Worm (Caenorhabditis elegans) whole organism, late embryonic: Measurements from ENCODE around the gene nspb-9.

Experiments
- C38D4.7 ChIP-seq: fragments of 200-800 bp; sonication (Bioruptor generic); optimal IDR thresholded peaks from 2 replicates; lab custom pipeline; 2018; ENCODE audit warnings: mild to moderate bottlenecking, missing genetic modification characterization, moderate library complexity, missing compliant biosample characterization
- F13H6.1 ChIP-seq: sonication (generic microtip); optimal IDR thresholded peaks from 2 replicates; lab custom pipeline; 2016; ENCODE audit warnings: missing genetic modification characterization, missing compliant biosample characterization
- T23F11.4 ChIP-seq: fragments of 200-800 bp; sonication (Bioruptor generic); optimal IDR thresholded peaks from 2 replicates; lab custom pipeline; 2018; ENCODE audit warnings: mild to moderate bottlenecking, missing genetic modification characterization, missing compliant biosample characterization
- Y22D7AL.16 ChIP-seq: sonication (generic microtip); optimal IDR thresholded peaks from 2 replicates; lab custom pipeline; 2016; ENCODE audit warnings: missing genetic modification characterization, missing compliant biosample characterization
- ahr-1 ChIP-seq: sonication (generic microtip); optimal IDR thresholded peaks from 2 replicates; lab custom pipeline; 2016; ENCODE audit warnings: missing genetic modification characterization, missing compliant biosample characterization
- ceh-18 ChIP-seq: sonication (generic microtip); optimal IDR thresholded peaks from 2 replicates; lab custom pipeline; 2016; ENCODE audit warnings: missing genetic modification characterization, missing compliant biosample characterization
- ceh-34 ChIP-seq: sonication (generic microtip); optimal IDR thresholded peaks from 2 replicates; lab custom pipeline; 2016; ENCODE audit warnings: mild to moderate bottlenecking, missing genetic modification characterization, missing compliant biosample characterization
- ceh-48 ChIP-seq: sonication (generic microtip); optimal IDR thresholded peaks from 2 replicates; lab custom pipeline; 2016; ENCODE audit warnings: missing genetic modification characterization, inconsistent platforms, missing compliant biosample characterization
- che-1 ChIP-seq: sonication (generic microtip); optimal IDR thresholded peaks from 2 replicates; lab custom pipeline; 2016; ENCODE audit warnings: mild to moderate bottlenecking, missing genetic modification characterization, missing compliant biosample characterization
- dmd-4 ChIP-seq: sonication (generic microtip); optimal IDR thresholded peaks from 2 replicates; lab custom pipeline; 2016; ENCODE audit warnings: borderline replicate concordance, missing genetic modification characterization, missing compliant biosample characterization
- dve-1 ChIP-seq: sonication (generic microtip); optimal IDR thresholded peaks from 2 replicates; lab custom pipeline; 2017; ENCODE audit warnings: antibody characterized with exemption, mild to moderate bottlenecking, missing genetic modification characterization, missing compliant biosample characterization
- elt-2 ChIP-seq: sonication (generic microtip); optimal IDR thresholded peaks from 2 replicates; lab custom pipeline; 2016; ENCODE audit warnings: missing genetic modification reagents, missing genetic modification characterization, missing compliant biosample characterization
- ets-4 ChIP-seq: sonication (generic microtip); optimal IDR thresholded peaks from 2 replicates; lab custom pipeline; 2016; ENCODE audit warnings: missing genetic modification characterization, missing compliant biosample characterization
- gmeb-2 ChIP-seq: sonication (generic microtip); optimal IDR thresholded peaks from 2 replicates; lab custom pipeline; 2016; ENCODE audit warnings: missing genetic modification characterization, inconsistent platforms, missing compliant biosample characterization
- hlh-15 ChIP-seq: sonication (generic microtip); optimal IDR thresholded peaks from 2 replicates; lab custom pipeline; 2016; ENCODE audit warnings: missing genetic modification characterization, missing compliant biosample characterization
- hlh-30 ChIP-seq: sonication (generic microtip); optimal IDR thresholded peaks from 2 replicates; lab custom pipeline; 2017; ENCODE audit warnings: antibody characterized with exemption, missing genetic modification characterization, missing compliant biosample characterization; ENCODE audit not compliant: insufficient read depth
- hlh-6 ChIP-seq: sonication (generic microtip); optimal IDR thresholded peaks from 2 replicates; lab custom pipeline; 2016; ENCODE audit warnings: missing genotype, missing genetic modification characterization, missing compliant biosample characterization
- hlh-8 ChIP-seq: sonication (generic microtip); optimal IDR thresholded peaks from 2 replicates; lab custom pipeline; 2016; ENCODE audit warnings: missing genotype, missing genetic modification characterization, missing compliant biosample characterization
- lim-6 ChIP-seq: sonication (generic microtip); optimal IDR thresholded peaks from 2 replicates; lab custom pipeline; 2016; ENCODE audit warnings: missing genetic modification characterization, missing compliant biosample characterization
- lin-11 ChIP-seq: fragments of 200-800 bp; sonication (Bioruptor generic); optimal IDR thresholded peaks from 2 replicates; lab custom pipeline; 2018; ENCODE audit warnings: mild to moderate bottlenecking, missing genetic modification characterization, missing compliant biosample characterization
- madf-2 ChIP-seq: sonication (generic microtip); optimal IDR thresholded peaks from 2 replicates; lab custom pipeline; 2017; ENCODE audit warnings: missing genetic modification characterization, missing compliant biosample characterization
- mec-3 ChIP-seq: sonication (generic microtip); optimal IDR thresholded peaks from 2 replicates; lab custom pipeline; 2016; ENCODE audit warnings: borderline replicate concordance, missing genetic modification characterization, missing compliant biosample characterization
- nfya-1 ChIP-seq: sonication (generic microtip); optimal IDR thresholded peaks from 2 replicates; lab custom pipeline; 2017; ENCODE audit warnings: missing genetic modification characterization, mild to moderate bottlenecking, missing compliant biosample characterization, antibody characterized with exemption, moderate library complexity
- nhr-11 ChIP-seq: fragments of 150-350 bp; optimal IDR thresholded peaks from 2 replicates; lab custom pipeline; 2014; ENCODE audit warnings: missing biosample characterization, missing genetic modification characterization
- npax-4 ChIP-seq: sonication (generic microtip); optimal IDR thresholded peaks from 2 replicates; lab custom pipeline; 2016; ENCODE audit warnings: missing genetic modification characterization, missing compliant biosample characterization
- odd-2 ChIP-seq: sonication (generic microtip); optimal IDR thresholded peaks from 2 replicates; lab custom pipeline; 2017; ENCODE audit warnings: antibody characterized with exemption, mild to moderate bottlenecking, missing genetic modification characterization, missing compliant biosample characterization
- pha-2 ChIP-seq: sonication (generic microtip); optimal IDR thresholded peaks from 2 replicates; lab custom pipeline; 2017; ENCODE audit warnings: mild to moderate bottlenecking, missing genetic modification characterization, missing compliant biosample characterization
- pqm-1 ChIP-seq: sonication (generic microtip); optimal IDR thresholded peaks from 2 replicates; lab custom pipeline; 2016; ENCODE audit warnings: missing genetic modification characterization, missing compliant biosample characterization
- pros-1 ChIP-seq: fragments of 150-350 bp; optimal IDR thresholded peaks from 2 replicates; lab custom pipeline; 2014; ENCODE audit warnings: missing biosample characterization, missing genetic modification reagents, missing genetic modification characterization
- ref-2 ChIP-seq: sonication (generic microtip); optimal IDR thresholded peaks from 2 replicates; lab custom pipeline; 2016; ENCODE audit warnings: missing genetic modification characterization, missing compliant biosample characterization
- sdc-2 ChIP-seq: sonication (generic microtip); optimal IDR thresholded peaks from 2 replicates; lab custom pipeline; 2016; ENCODE audit warnings: missing genotype, missing genetic modification characterization, missing compliant biosample characterization
- sox-4 ChIP-seq: sonication (generic microtip); optimal IDR thresholded peaks from 2 replicates; lab custom pipeline; 2017; ENCODE audit warnings: mild to moderate bottlenecking, missing genetic modification characterization, inconsistent platforms, missing compliant biosample characterization
- syd-9 ChIP-seq: sonication (generic microtip); optimal IDR thresholded peaks from 2 replicates; lab custom pipeline; 2016; ENCODE audit warnings: mild to moderate bottlenecking, missing genetic modification characterization, moderate library complexity, missing compliant biosample characterization
- unc-3 ChIP-seq, 2 experiments: fragments of 200-800 bp in 1 of 2; sonication (Bioruptor generic) in 1 of 2; sonication (generic microtip) in 1 of 2; conservative IDR thresholded peaks in 1 of 2; optimal IDR thresholded peaks in 1 of 2; 2 replicates each; pipeline versions ENCODE4 v1.3.6 to Lab custom; 2016 to 2022; ENCODE audit warnings: missing compliant biosample characterization in 2 of 2, missing genetic modification characterization in 2 of 2, missing genetic modification reagents in 1 of 2
- unc-42 ChIP-seq: sonication (generic microtip); optimal IDR thresholded peaks from 2 replicates; lab custom pipeline; 2016; ENCODE audit warnings: missing genotype, missing genetic modification characterization, missing compliant biosample characterization
- unc-55 ChIP-seq: sonication (generic microtip); optimal IDR thresholded peaks from 2 replicates; lab custom pipeline; 2017; ENCODE audit warnings: missing biosample characterization, missing genetic modification reagents, missing genetic modification characterization
- unc-86 ChIP-seq: sonication (generic microtip); optimal IDR thresholded peaks from 2 replicates; lab custom pipeline; 2016; ENCODE audit warnings: missing genetic modification characterization, missing compliant biosample characterization

The nspb-9 gene

ce11 chrII:14599933-14600630, 19.4 kb downstream of the nspb-9 start:
- TF ChIP-seq elt-2 (tag; lab: Kevin White, UChicago) = peak; percentile 25
- no peak for TF ChIP-seq unc-42 (tag; lab: Kevin White, UChicago)

- no peak for TF ChIP-seq pha-2 (tag; lab: Kevin White, UChicago)
- no peak for TF ChIP-seq nhr-11
Measured at ce11 chrII:14600852-14601313, 20.2 kb downstream of the nspb-9 start, which contains the start of gene tps-2. TSS of gene tps-2 (plus strand) at chrII:14600902.

ce11 chrII:14602735-14603134, 22.1 kb downstream of the nspb-9 start:
- no peak for TF ChIP-seq T23F11.4 (GFP tag; lab: Kevin White, UChicago)
- TF ChIP-seq F13H6.1 = no peak
- TF ChIP-seq syd-9 (tag; lab: Kevin White, UChicago) = no peak
- TF ChIP-seq unc-86 (tag; lab: Kevin White, UChicago) = no peak
- TF ChIP-seq ets-4 (tag; lab: Kevin White, UChicago) = no peak
- no peak for TF ChIP-seq unc-55 (GFP tag; lab: Kevin White, UChicago)
- no peak for TF ChIP-seq ref-2
- no peak for TF ChIP-seq nfya-1
- TF ChIP-seq che-1 (tag; lab: Kevin White, UChicago) = no peak
- no peak for TF ChIP-seq ahr-1 (tag; lab: Kevin White, UChicago)
- TF ChIP-seq hlh-30 (tag; lab: Kevin White, UChicago) = no peak
- no peak for TF ChIP-seq sdc-2 (tag; lab: Kevin White, UChicago)
- no peak for TF ChIP-seq ceh-48
- no peak for TF ChIP-seq unc-3 (GFP tag; conservative IDR thresholded peaks at IDR 0.05; lab: Robert Waterston, UW)
- no peak for TF ChIP-seq unc-3 (tag; optimal IDR thresholded peaks at IDR 0.05; lab: Kevin White, UChicago)
- TF ChIP-seq madf-2 (tag; lab: Kevin White, UChicago) = no peak
- TF ChIP-seq elt-2 (tag; lab: Kevin White, UChicago) = no peak
- TF ChIP-seq Y22D7AL.16 (tag; lab: Kevin White, UChicago) = no peak

ce11 chrII:14604261-14604660, 23.6 kb downstream of the nspb-9 start:
- TF ChIP-seq nhr-11 (no peak), lim-6 (tag; lab: Kevin White, UChicago) (no peak), mec-3 (tag; lab: Kevin White, UChicago) (no peak), gmeb-2 (tag; lab: Kevin White, UChicago) (no peak), unc-3 (GFP tag; conservative IDR thresholded peaks at IDR 0.05; lab: Robert Waterston, UW) (no peak), unc-3 (tag; optimal IDR thresholded peaks at IDR 0.05; lab: Kevin White, UChicago) (no peak), npax-4 (tag; lab: Kevin White, UChicago) (no peak), sdc-2 (tag; lab: Kevin White, UChicago) (no peak), unc-55 (GFP tag; lab: Kevin White, UChicago) (no peak), ceh-34 (tag; lab: Kevin White, UChicago) (no peak), pqm-1 (tag; lab: Kevin White, UChicago) (no peak), lin-11 (no peak), elt-2 (tag; lab: Kevin White, UChicago) (no peak), dmd-4 (tag; lab: Kevin White, UChicago) (no peak), hlh-6 (no peak), sox-4 (tag; lab: Kevin White, UChicago) (no peak), odd-2 (tag; lab: Kevin White, UChicago) (no peak)
- TF ChIP-seq, all 69 proteins: peak for 0

ce11 chrII:14605026-14605425, 24.4 kb downstream of the nspb-9 start:
- TF ChIP-seq che-1 (tag; lab: Kevin White, UChicago) = no peak
- no peak for TF ChIP-seq F13H6.1
- no peak for TF ChIP-seq hlh-8 (tag; lab: Kevin White, UChicago)
- TF ChIP-seq ceh-18 (tag; lab: Kevin White, UChicago) = no peak
- TF ChIP-seq C38D4.7 (GFP tag; lab: Kevin White, UChicago) = no peak
- no peak for TF ChIP-seq hlh-30 (tag; lab: Kevin White, UChicago)
- no peak for TF ChIP-seq dve-1 (tag; lab: Kevin White, UChicago)
- TF ChIP-seq lin-11 = no peak
- TF ChIP-seq sox-4 (tag; lab: Kevin White, UChicago) = no peak
- no peak for TF ChIP-seq hlh-15
- TF ChIP-seq madf-2 (tag; lab: Kevin White, UChicago) = no peak
- no peak for TF ChIP-seq pros-1 (tag; lab: Kevin White, UChicago)
- TF ChIP-seq syd-9 (tag; lab: Kevin White, UChicago) = no peak
